Fruit fly (Drosophila melanogaster): ENCODE results near the gene CG6833.

Gene CG6833

dm6 chr3L:14034476-14034875, 16.5 kb upstream of the CG6833 start, which contains the start of gene CG6661:
Gene CG6661 (plus strand): TSS chr3L:14034776.
- no peak for TF ChIP-seq CTCF (optimal IDR thresholded peaks at IDR 0.05)
- TF ChIP-seq CG8478 (optimal IDR thresholded peaks at IDR 0.05), result no peak

DNA sequence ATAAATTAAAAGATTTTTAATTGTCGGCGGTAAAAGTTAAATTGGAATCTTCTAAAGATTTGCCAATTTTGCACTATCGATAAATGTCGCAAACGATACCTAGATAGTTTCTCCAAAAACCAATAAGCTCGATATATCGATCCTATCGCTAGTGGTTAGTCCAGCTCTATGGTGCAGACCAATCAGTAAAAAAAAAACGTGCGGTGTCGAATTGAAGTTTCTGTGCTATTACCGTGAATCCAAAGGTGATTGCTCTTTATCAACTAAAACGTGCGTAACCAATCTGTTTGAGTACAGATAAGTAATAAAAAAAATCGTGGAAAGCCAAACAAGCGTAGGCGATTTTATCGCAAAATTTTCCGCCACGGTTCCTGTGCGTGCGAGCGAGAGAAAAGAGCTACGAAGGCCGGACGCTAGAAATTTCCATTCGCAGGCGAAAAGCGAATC, 14.1 kb upstream of the CG6833 start, which contains the start of gene Hsp110:
Gene Hsp110, plus strand, starts transcription at position 153 of the 447 bp plus-strand sequence.
- peak in 1 of 2 experiments; percentile 5 for TF ChIP-seq CTCF (optimal IDR thresholded peaks at IDR 0.05)
- no peak for TF ChIP-seq CG8478 (optimal IDR thresholded peaks at IDR 0.05)

- TF ChIP-seq CG8478 (optimal IDR thresholded peaks at IDR 0.05) (no peak), CTCF (optimal IDR thresholded peaks at IDR 0.05) (no peak)
Observed at dm6 chr3L:14037655-14038644, 13.1 kb upstream of the CG6833 start.

dm6 chr3L:14049620-14050253, 1.3 kb upstream of the CG6833 start, which contains the start of gene Neurl4:
Gene Neurl4 (minus strand): TSS chr3L:14049892.
- TF ChIP-seq CG8478 (optimal IDR thresholded peaks at IDR 0.05) (no peak), CTCF (optimal IDR thresholded peaks at IDR 0.05) (no peak)

dm6 chr3L:14053073-14053643, 2.2 kb downstream of the CG6833 start, which contains the start of the genes CG13484 and Frl:
Gene CG13484 (minus strand): TSS chr3L:14053079.
Gene Frl (plus strand): TSS chr3L:14053215.
- TF ChIP-seq CG8478 (optimal IDR thresholded peaks at IDR 0.05), result no peak
- TF ChIP-seq CTCF (optimal IDR thresholded peaks at IDR 0.05), result peak; percentile 12 to 37

DNA sequence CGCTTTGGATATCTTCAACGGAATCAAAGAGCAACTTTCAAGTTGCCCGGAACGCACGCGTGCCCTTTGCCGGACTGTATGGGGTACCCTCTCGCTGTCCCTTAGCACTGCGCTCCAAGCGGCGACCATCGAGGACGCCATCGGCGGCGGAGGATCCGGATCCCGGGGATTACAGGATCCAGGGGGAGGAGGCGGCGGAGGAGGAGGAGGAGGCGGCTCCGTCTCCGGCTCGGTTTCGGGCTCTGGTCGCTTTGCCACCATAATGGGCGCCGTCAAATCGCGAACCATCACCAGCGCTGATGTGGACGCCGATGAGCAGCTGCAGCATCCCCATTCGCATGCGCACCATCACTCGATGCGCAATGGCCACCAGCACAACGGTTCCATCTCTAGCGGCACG, 2.8 kb downstream of the CG6833 start:
- TF ChIP-seq CG8478 (optimal IDR thresholded peaks at IDR 0.05) (no peak), CTCF (optimal IDR thresholded peaks at IDR 0.05) (no peak)

DNA sequence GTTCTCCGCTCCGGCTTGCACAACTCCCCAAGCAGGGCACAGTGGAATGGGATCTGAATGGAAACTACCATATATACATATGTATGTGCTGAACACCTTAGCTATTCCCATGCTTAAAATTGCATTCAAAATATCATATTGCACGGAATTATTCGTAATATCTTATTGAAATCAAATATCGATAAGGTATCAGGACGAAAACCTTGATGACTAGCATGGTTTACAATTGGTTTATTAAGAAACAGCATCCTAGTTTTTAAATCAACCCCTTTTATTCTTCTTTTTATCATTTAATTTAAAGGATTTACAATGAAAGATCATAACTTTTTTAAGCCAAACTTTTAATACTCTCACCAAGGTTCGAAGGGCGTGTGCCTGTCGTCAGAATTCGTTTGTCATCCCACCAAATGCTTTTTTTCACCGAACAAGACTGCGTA, 4.3 kb downstream of the CG6833 start:
- TF ChIP-seq CG8478 (optimal IDR thresholded peaks at IDR 0.05), result no peak
- no peak for TF ChIP-seq CTCF (optimal IDR thresholded peaks at IDR 0.05)

DNA sequence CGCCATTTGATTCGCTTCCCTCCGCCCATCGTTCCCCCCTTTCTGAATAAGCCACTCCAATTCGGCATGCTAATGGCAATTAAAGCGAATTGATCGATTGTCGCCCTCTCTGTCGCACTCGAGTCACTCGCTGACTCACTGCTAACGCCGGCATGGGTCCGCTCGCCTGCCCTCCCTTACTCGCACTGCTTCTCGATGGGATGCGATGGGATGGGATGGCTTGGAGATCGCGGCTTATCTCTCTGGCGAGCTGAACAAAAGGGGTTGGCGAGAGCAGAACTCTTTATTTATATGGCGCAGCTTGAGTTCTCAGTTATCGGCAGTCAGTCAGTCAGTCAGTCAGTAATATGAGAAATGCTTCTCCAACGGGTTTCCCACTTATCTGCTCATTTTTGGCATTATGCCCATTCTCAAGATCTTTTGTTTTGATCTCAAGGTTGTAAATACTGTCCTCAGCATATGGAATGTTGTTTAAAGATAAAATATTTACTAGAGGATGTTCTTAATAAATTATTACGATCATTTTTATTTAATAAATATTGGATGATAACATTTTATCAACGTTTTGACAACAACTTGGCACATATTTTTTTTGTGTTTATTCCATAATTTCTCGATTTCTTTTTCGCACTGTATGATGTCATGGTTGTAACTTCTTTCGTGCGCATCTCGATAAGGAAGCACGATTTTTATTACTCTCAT, 5.0 kb downstream of the CG6833 start:
- TF ChIP-seq CTCF (optimal IDR thresholded peaks at IDR 0.05) (no peak), CG8478 (optimal IDR thresholded peaks at IDR 0.05) (no peak)

- TF ChIP-seq CTCF (optimal IDR thresholded peaks at IDR 0.05) (no peak), CG8478 (optimal IDR thresholded peaks at IDR 0.05) (no peak)
Observed at dm6 chr3L:14056816-14057215, 5.8 kb downstream of the CG6833 start.

- TF ChIP-seq CG8478 (optimal IDR thresholded peaks at IDR 0.05), result no peak
- no peak for TF ChIP-seq CTCF (optimal IDR thresholded peaks at IDR 0.05)
Observed at dm6 chr3L:14059266-14059974, 8.4 kb downstream of the CG6833 start.

- TF ChIP-seq CTCF (optimal IDR thresholded peaks at IDR 0.05), result no peak
- no peak for TF ChIP-seq CG8478 (optimal IDR thresholded peaks at IDR 0.05)
Observed at dm6 chr3L:14062702-14063101, 11.7 kb downstream of the CG6833 start.

- TF ChIP-seq CG8478 (optimal IDR thresholded peaks at IDR 0.05) (no peak), CTCF (optimal IDR thresholded peaks at IDR 0.05) (no peak)
Observed at dm6 chr3L:14063241-14064064, 12.4 kb downstream of the CG6833 start.

DNA sequence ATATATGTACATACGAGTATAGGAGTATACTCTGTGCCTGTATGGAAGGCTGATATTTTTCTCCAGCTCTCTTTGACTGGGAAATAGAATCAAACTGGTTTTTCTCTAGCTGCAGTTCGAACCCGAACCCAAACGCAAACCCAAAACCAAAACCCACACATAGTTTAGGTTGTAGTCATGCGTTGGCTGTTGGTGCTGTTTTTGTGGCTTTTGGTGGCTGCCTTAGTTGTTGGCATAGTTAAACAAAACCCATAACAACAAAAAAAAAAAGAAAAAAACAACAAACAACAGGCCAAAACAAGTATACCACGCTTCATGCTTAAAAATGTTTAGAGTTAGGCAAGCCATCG, 13.0 kb downstream of the CG6833 start:
- TF ChIP-seq CG8478 (optimal IDR thresholded peaks at IDR 0.05), result no peak
- no peak for TF ChIP-seq CTCF (optimal IDR thresholded peaks at IDR 0.05)
